Fruit fly (Drosophila melanogaster) whole organism, pupa: Measurements from ENCODE around the gene ttm3.

Experiments
- CG13204 ChIP-seq: fragments of 200-800 bp; sonication (Bioruptor generic); optimal IDR thresholded peaks from 2 replicates; lab custom pipeline; 2018; ENCODE audit warnings: missing biosample characterization, mild to moderate bottlenecking, missing genetic modification characterization, moderate library complexity
- CG17806 ChIP-seq: fragments of 200-800 bp; sonication (Bioruptor generic); optimal IDR thresholded peaks from 2 replicates; lab custom pipeline; 2018; ENCODE audit warnings: missing biosample characterization, mild to moderate bottlenecking, missing genetic modification characterization, moderate library complexity
- CG32121 ChIP-seq: fragments of 200-800 bp; sonication (Bioruptor generic); IDR thresholded peaks from 2 replicates; pipeline ENCODE4 v1.3.6; 2022; ENCODE audit warnings: missing biosample characterization, missing genetic modification characterization
- CG4496 ChIP-seq: fragments of 200-800 bp; sonication (Bioruptor generic); IDR thresholded peaks from 3 replicates; pipeline ENCODE4 v1.3.6; 2022; ENCODE audit warnings: missing biosample characterization, missing genetic modification characterization
- CG8301 ChIP-seq: fragments of 200-800 bp; sonication (Bioruptor generic); optimal IDR thresholded peaks from 2 replicates; lab custom pipeline; 2018; ENCODE audit warnings: missing biosample characterization, mild to moderate bottlenecking, missing genetic modification characterization
- CG9948 ChIP-seq: fragments of 200-800 bp; sonication (Bioruptor generic); optimal IDR thresholded peaks from 2 replicates; lab custom pipeline; 2018; ENCODE audit warnings: missing biosample characterization, mild to moderate bottlenecking, missing genetic modification characterization, moderate library complexity
- D1 ChIP-seq: fragments of 200-800 bp; sonication (Bioruptor generic); optimal IDR thresholded peaks from 2 replicates; lab custom pipeline; 2018; ENCODE audit warnings: missing biosample characterization, mild to moderate bottlenecking, missing genetic modification characterization, moderate library complexity
- Ets98B ChIP-seq: fragments of 200-800 bp; sonication (Bioruptor generic); IDR thresholded peaks from 2 replicates; pipeline ENCODE4 v1.3.6; 2022; ENCODE audit warnings: missing biosample characterization, missing genetic modification characterization
- Pif1A ChIP-seq: fragments of 200-800 bp; sonication (Bioruptor generic); optimal IDR thresholded peaks from 3 replicates; lab custom pipeline; 2016; ENCODE audit warnings: missing biosample characterization, missing genetic modification characterization
- Snoo ChIP-seq: fragments of 200-800 bp; sonication (Bioruptor generic); optimal IDR thresholded peaks from 3 replicates; lab custom pipeline; 2017; ENCODE audit warnings: missing biosample characterization, mild to moderate bottlenecking, missing genetic modification characterization, inconsistent platforms
- fd96Ca ChIP-seq: fragments of 200-800 bp; sonication (Bioruptor generic); IDR thresholded peaks from 3 replicates; pipeline ENCODE4 v1.3.6; 2022; ENCODE audit warnings: missing biosample characterization, missing genetic modification characterization

DNA sequence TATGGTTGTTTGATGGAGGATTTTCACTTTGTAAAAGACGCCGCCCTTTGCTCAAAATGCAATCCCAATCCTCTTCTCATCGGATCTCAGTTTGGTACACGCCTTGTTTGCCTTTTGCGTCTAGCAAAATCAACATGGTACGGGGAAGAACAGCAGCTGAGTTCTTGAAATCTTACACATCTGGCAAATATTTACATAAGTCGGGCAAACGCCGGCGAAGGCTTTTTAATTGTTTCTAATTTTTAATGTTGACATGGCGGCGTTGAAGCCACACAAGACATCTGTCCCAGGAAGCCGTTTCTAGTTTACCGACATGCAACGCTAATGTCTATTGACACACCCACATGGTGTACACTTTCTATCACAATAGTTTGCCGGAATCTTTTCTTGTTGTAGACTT, 42.6 kb upstream of the ttm3 start:
- TF ChIP-seq CG32121 (GFP tag; lab: Robert Waterston, UW) (no peak), fd96Ca (GFP tag; lab: Robert Waterston, UW) (no peak), CG13204 (GFP tag; lab: Kevin White, UChicago) (no peak), D1 (tag; lab: Kevin White, UChicago) (no peak), Pif1A (GFP tag; lab: Kevin White, UChicago) (no peak), CG8301 (tag; lab: Kevin White, UChicago) (no peak), Ets98B (GFP tag; lab: Robert Waterston, UW) (no peak), CG9948 (tag; lab: Kevin White, UChicago) (no peak), Snoo (no peak), CG17806 (no peak), CG4496 (GFP tag; lab: Robert Waterston, UW) (no peak)
